Worm (Caenorhabditis elegans): ENCODE data around the gene K01A11.3.

DNA sequence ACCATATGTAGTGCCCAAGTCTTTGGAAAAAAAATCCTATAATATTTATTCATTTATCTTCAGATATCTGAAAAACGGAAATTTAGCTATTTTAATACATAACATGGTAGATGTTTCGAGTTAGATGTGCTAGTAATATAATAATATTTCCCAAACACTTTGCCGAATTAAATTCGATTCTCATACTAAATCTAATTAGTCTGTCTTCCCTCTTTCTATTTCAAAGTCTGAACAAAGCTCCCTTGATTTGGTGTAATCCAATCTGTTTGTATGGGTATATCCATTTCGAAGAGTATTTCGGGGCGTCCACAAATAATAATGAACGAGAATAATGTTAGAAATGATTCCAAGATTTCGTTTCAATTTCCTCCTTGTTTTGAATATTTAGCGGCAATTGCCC, 38.0 kb downstream of the K01A11.3 start:
- TF ChIP-seq nhr-11 (tag; optimal IDR thresholded peaks at IDR 0.05) = no peak
- no peak for TF ChIP-seq lin-39 (tag; optimal IDR thresholded peaks at IDR 0.05)
- TF ChIP-seq zag-1 (tag; optimal IDR thresholded peaks at IDR 0.05) = no peak
- no peak for TF ChIP-seq nhr-6 (tag; optimal IDR thresholded peaks at IDR 0.05)
- TF ChIP-seq nhr-77 (tag; optimal IDR thresholded peaks at IDR 0.05) = no peak

Measured in whole organism, L2 larva.